Worm (Caenorhabditis elegans) whole organism, dauer: ENCODE data around the gene unc-86.

Source experiments
- unc-62 ChIP-seq: sonication (generic microtip); optimal IDR thresholded peaks from 2 replicates; lab custom pipeline; 2017; ENCODE audit warnings: missing biosample characterization, missing genetic modification reagents, missing genetic modification characterization

unc-86 gene

DNA sequence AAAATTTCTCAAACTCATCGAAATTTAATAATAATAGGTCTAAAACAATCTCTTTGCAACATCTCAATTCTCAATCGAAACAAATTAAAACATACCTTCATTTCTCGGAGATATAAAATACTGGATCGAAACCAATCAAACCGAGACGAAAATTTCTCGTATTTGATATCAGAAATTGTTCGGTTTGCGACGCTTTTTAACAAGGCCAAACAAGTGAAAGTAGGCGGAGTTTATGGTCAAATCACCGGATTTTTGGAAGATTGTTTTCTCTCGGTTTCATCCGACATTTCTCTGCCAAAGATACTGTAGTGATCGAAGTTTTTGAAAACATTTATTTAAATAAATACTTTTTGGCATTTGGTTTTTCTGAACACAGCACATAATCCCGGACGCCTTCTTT, 19.2 kb upstream of the unc-86 start, which contains the start of gene C02F5.14:
C02F5.14 (minus strand) TSS at position 157 of the 400 bp plus-strand sequence.
- TF ChIP-seq unc-62 (GFP tag; lab: Kevin White, UChicago), result no peak

DNA sequence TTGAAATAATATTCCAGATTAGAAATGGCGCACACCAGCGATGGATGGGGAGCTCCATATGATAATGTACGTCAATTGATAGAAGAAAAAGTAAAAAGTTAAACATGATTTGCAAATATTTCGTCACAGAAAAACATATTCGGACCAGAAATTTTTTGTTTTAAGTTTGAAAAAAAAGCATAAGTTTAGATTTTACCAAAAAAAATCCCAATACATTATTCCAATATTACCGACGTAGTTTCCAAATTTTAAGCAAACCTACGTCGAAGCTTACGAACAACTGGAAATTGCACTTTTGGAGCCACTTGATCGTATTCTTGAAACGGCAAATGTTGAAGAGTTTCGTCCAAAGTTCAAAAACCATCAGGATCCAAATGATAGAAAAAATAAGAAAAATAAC, 16.5 kb upstream of the unc-86 start, which contains the start of gene henn-1:
henn-1 (plus strand) TSS at position 18 of the 400 bp plus-strand sequence.
- TF ChIP-seq unc-62 (GFP tag; lab: Kevin White, UChicago), result no peak

DNA sequence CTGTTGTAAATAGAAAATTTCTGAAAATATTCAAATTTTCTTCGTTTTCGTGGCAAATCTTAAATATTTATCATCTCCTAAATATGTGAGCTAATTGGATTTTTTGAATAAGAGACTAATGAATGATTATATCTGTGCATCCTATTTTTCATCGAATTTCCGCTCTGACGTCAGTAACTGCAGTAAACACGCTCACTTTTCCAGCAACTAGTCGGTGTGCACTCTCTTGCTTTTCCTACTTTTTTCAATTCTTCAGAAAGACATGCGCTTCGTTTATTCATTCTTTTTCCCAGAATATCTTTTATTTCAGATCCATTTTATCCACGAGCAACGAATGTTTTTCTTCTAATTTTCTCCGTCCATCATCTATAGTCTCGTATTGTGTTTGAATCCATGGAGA, 13.3 kb upstream of the unc-86 start:
- no peak for TF ChIP-seq unc-62 (GFP tag; lab: Kevin White, UChicago)

DNA sequence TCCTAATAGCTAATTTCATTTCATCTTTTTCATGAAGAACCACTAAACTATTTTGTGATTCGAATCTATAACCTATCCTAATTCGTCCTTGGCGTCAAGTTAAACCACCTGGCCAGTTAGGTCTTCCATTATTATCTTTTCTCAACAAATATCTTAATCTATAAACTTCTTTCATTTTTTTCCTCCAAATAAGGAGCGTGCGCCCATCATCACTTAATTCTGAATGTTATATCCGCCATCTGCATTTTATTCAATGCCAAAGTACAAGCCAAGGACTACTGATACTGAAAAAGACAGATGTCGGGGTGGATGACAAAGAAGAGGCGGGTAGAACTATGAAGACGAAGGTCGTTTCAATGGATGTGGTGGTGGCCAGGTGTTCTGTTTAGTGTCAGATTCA, 12.8 kb upstream of the unc-86 start:
- no peak for TF ChIP-seq unc-62 (GFP tag; lab: Kevin White, UChicago)

DNA sequence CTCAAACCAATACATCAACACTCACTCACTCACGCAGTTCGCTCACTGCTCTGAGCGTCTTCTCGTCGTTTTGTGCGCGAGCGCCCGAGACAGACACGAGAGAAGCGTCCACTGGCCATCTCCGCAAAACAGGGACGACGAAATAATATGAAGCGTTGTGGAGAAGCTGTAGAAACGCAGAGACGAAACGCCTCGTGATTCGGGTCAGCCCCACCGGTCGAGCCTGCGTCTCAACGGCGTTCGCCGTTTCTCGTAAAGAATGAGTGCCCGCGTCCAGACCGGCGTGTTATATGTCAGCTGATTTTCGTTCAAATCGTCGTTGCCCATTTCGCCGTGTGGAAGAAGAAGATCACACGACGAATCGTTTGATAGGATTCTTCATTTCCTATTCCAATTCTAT, 11.4 kb upstream of the unc-86 start, which contains the start of gene fbxl-1:
fbxl-1 (plus strand) TSS at position 320 of the 400 bp plus-strand sequence.
- no peak for TF ChIP-seq unc-62 (GFP tag; lab: Kevin White, UChicago)

DNA sequence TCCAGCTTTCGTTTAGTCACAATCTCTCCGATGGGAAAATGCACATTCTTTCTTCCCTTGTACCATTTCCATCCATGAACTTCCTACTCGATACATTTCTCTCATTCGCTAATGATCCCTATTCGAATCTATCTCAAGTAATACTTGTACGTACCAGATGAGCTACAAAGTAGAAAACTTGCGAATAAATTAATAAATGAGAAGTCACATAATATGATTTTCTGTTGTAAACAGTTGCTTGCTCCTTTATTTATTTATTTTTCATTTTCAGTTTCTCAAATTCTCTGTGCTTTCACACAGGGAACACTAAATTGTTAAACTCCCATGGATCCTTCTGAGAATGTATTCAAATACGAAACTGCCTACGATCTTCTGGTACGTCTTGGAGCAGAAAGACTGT, 10.0 kb upstream of the unc-86 start, which contains the start of gene rfs-1:
rfs-1 (plus strand) TSS at position 301 of the 400 bp plus-strand sequence.
- TF ChIP-seq unc-62 (GFP tag; lab: Kevin White, UChicago), result no peak

DNA sequence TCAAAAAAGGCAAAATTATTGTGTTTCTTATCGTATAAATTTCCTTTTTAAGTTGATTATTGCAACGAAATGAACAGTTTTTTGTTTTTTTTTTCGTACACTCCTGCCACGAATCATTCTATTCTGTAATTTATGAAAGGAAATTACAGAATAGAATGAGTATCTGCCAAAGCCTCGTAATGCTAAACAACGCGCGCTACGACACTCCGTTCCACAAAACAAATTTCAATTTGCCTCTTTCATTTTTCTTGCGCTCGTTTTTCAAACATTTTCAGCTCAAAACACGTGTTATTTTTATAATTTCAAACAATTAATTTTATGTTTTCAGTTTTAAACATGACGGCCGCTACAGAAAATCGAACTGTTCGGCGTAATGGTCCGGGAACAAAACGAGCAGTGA, 8.6 kb upstream of the unc-86 start, which contains the start of gene mob-4:
mob-4 (plus strand) TSS at position 329 of the 400 bp plus-strand sequence.
- no peak for TF ChIP-seq unc-62 (GFP tag; lab: Kevin White, UChicago)

DNA sequence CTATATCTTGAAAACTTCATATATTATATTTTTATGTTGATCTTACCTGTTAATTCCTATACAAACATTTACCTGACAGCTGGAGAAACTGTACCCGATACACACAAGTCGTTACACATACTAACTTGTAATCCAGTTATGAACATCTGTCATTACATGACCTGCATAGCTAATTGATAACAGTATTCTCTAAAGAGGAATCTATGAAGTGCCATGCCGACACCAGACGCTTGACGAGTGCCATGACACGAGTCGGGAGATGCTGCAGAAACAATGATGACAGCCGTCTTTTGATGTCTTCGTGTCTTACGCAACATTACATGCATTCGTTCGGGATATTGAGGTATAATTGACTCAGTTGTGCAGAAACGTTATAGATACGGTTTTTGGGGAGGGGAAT, 3.9 kb upstream of the unc-86 start:
- no peak for TF ChIP-seq unc-62 (GFP tag; lab: Kevin White, UChicago)

DNA sequence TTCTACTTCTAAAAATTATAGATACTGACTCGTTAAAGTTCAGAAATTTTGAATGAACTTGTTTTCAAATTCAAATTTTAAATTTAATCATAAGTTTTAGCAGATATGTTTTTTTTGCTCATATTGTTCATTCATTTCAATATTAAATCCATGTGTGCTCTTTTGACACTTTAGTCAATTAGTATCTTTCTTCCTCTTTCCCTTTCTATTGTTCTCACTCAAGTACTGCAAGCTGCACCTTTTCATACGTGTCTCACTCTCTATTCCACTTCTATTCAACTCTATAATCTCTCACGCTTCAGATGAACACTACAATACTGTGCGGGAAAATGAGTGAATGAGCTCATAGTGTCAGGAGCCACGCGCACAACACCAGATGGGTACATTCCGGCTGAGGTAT, 1.8 kb upstream of the unc-86 start, which contains the start of gene C30A5.16:
C30A5.16 (plus strand) TSS at position 301 of the 400 bp plus-strand sequence.
- no peak for TF ChIP-seq unc-62 (GFP tag; lab: Kevin White, UChicago)

DNA sequence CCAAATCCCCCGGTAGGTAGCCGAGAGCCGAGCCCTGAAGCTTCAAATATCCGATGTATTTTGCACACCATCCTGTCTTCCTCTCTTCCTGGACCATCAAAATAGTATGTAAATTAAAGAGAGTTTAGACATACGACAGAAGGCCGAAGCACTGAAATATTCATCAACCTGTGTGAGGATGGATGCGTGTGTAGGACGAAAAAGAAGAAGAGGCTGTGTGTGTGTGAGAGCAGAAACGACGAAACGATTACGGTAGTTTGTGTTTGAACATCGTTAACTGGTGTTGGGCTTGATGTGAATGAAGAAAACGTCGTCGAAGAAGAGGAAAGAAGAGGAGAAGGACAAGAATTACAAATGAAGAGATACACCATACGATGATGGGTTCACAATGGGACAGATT, 4.6 kb downstream of the unc-86 start:
- no peak for TF ChIP-seq unc-62 (GFP tag; lab: Kevin White, UChicago)

DNA sequence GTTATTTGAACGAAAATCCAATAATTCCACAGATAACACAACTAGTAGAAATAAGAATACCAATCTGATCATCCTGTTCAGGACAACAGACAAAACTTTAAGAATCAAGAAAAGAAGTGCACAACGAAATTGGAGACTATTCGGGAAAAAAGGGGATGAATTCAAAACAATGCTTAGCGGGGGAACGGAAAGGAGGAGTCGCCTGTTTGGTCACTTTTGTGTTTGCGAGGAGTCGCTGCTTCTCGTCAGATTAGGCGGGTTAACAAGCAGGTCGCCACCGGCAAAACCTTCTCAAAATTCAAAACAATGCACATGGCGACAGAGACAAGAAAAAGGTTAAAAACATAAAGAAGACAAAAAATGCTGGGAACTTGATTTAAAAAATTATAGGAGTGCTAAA, 6.4 kb downstream of the unc-86 start, which contains the start of gene C30A5.10:
C30A5.10 (minus strand) TSS at position 101 of the 400 bp plus-strand sequence.
- no peak for TF ChIP-seq unc-62 (GFP tag; lab: Kevin White, UChicago)

DNA sequence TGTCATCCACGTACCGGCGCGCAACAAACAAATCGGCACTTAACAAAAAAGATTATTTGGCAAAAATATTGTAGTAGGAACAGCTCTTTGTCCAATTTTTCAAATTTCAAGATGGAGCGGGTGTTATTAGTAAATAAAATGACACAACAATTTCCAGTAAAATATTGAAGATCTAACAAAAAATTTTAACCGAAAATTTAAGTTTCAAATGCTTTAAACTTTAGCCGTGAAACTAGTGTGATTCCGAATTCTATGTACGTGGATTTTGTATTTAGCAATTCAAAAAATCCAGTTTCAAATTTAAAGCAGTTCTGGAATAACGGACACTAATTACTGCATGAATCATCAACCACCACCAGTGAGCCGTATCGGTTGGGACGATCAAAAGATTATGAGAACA, 13.4 kb downstream of the unc-86 start, which contains the start of gene snb-5:
snb-5 (plus strand) TSS at position 301 of the 400 bp plus-strand sequence.
- no peak for TF ChIP-seq unc-62 (GFP tag; lab: Kevin White, UChicago)

DNA sequence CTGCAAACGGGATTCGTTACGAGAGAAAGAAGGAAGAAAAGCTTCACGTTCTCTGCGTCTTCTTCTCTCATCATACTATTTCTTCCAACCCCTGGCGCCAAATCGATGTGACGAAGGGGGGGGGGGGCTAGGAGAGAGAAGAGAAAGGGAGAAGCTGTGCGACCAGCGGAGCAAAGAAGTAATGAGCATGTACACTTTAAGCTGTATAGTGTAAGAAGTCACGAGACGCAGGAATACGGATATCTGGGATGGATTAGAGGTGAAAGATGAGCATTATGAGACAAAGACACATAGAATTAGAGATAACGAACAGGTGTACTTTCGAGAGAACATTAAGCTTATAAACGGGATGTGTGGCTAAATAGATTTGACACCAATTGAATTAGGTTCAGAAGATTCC, 14.4 kb downstream of the unc-86 start:
- TF ChIP-seq unc-62 (GFP tag; lab: Kevin White, UChicago), result no peak

DNA sequence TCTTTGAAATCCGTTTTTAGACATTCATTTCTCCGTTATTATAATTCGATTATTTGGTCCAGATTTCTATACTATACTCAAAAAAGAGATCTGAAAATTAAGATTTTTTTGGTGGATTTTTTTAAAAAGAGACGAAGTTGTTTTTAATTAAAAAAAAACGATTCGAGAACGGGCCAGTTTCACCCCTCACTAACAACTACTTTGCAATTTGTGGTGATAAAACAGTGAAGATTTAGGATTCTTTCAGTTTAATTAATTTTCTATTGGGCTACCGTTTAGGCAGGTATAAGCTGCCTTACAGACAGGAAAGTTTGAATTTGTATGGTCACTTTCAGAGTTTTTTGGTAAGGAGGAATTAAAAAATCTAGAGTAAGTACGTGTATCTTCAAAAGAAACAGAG, 15.0 kb downstream of the unc-86 start, which contains the start of gene unc-36:
unc-36 (minus strand) TSS at position 101 of the 400 bp plus-strand sequence.
- no peak for TF ChIP-seq unc-62 (GFP tag; lab: Kevin White, UChicago)

DNA sequence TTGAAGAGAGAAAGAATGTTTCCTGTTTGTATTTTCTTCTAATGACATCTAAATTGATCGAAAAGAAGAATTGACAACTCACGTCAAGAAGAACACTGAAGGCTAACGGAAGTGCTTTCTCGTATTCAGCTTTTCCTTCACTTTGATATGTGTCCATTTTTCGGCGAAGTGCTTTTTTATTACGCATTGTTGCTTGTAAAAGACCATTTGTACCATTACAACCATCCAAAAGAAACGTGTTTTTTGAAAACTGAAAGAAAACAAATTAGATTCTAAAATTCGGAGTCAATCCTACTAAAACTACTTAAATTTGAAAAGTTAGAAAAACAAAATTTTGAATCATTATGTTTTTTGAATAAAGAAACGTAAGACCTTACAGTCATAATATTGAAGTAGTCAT, 17.1 kb downstream of the unc-86 start:
- no peak for TF ChIP-seq unc-62 (GFP tag; lab: Kevin White, UChicago)

DNA sequence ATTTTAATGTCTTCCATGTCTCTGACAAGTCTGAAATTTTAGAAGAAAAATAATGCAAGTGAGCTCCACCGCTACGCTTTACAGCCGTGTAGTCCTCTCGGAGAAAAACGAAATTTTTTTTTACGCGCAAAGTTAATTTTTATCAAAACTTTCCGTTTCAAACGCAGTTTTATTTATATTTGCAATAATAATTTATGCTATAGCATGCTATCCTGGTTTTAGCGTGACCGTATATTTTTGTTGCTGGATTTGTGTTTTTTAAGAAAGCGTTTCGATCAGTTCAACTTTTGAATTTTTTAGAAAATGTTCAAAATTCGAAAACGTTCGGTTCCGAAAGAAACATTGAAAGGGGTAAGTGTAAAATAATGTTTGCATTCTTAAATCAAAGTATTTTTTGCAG, 24.4 kb downstream of the unc-86 start, which contains the start of gene C50C3.1:
C50C3.1 (plus strand) TSS at position 301 of the 400 bp plus-strand sequence.
- no peak for TF ChIP-seq unc-62 (GFP tag; lab: Kevin White, UChicago)

DNA sequence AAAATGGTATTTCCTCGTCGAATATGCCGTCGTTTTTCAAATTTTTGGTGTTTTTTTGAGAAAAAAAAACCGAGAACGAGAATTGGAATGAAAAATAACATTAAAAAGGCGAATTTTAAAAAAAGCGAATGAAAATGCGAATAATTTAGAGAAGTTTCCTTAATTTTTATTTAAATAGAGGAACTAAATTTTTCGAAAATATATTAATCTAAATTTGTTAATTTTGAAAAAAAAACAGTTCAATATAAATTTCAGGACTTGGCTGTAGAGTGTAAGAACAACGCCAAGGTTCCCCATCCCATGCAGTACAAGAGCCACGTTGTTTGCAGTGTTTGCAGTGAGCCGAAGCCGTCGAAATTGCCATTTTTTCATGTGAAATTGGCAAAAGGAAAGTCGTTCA, 25.6 kb downstream of the unc-86 start, which contains the start of gene C50C3.19:
C50C3.19 (plus strand) TSS at position 301 of the 400 bp plus-strand sequence.
- TF ChIP-seq unc-62 (GFP tag; lab: Kevin White, UChicago), result no peak
